Worm (Caenorhabditis elegans): ENCODE data around the gene Y39H10A.1.
A peak's percentile ranks its signal among the peaks of the same experiment; 100 is the strongest.

The Y39H10A.1 gene

DNA sequence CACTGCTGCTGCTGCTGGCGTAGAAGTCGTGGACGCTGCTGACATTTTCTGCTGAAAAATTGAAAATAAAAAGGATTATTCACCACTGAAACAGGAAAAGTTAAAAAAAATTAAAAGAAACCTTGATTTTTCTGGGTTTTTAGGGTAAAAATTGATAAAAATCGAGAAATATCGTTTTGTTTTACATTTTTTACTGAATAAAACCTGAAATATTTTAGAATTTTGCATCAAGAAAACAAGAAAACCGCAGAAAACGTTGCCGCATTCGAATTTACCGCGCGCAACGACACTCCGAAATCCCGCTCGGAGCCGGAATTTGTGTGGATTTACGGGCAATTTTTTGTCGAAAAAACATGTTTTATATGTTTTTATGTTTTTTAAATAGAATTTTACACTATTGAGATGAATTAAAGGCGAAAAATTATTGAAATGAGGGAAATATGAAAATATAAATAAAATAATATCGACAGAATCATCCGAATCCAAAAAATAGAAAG lies 7.5 kb upstream of the Y39H10A.1 start, which contains the start of gene chk-1 (continued):
- peak; percentile 77 for TF ChIP-seq nhr-71 (tag; optimal IDR thresholded peaks at IDR 0.05)
- no peak for TF ChIP-seq zag-1 (tag; optimal IDR thresholded peaks at IDR 0.05)
- no peak for TF ChIP-seq ceh-90 (tag; optimal IDR thresholded peaks at IDR 0.05)
- peak in 1 of 2 experiments; percentile 60 for TF ChIP-seq mdl-1 (tag; optimal IDR thresholded peaks at IDR 0.05)
- peak; percentile 67 for TF ChIP-seq C16A3.4 (tag; optimal IDR thresholded peaks at IDR 0.05)
- TF ChIP-seq nhr-90 (tag; optimal IDR thresholded peaks at IDR 0.05; ENCODE audit: poor library complexity), result peak; percentile 48
- TF ChIP-seq lin-39 (tag; optimal IDR thresholded peaks at IDR 0.05), result peak; percentile 40
- peak; percentile 66 to 83 for TF ChIP-seq lsy-2 (tag; optimal IDR thresholded peaks at IDR 0.05)
- TF ChIP-seq vab-15 (tag; optimal IDR thresholded peaks at IDR 0.05), result no peak
- TF ChIP-seq F16B12.6 (tag; optimal IDR thresholded peaks at IDR 0.05), result peak; percentile 43
- no peak for TF ChIP-seq sptf-1 (tag; optimal IDR thresholded peaks at IDR 0.05)
- no peak for TF ChIP-seq alr-1 (tag; optimal IDR thresholded peaks at IDR 0.05; ENCODE audit: borderline replicate concordance)
- no peak for TF ChIP-seq fkh-4 (tag; optimal IDR thresholded peaks at IDR 0.05; ENCODE audit: borderline replicate concordance)
- TF ChIP-seq elt-3 (tag; optimal IDR thresholded peaks at IDR 0.05), result peak in 3 of 6 experiments; percentile 15 to 70 (median 28)
- TF ChIP-seq skn-1 (tag; optimal IDR thresholded peaks at IDR 0.05), result peak; percentile 88
- TF ChIP-seq fkh-10 (GFP tag; optimal IDR thresholded peaks at IDR 0.05), result peak; percentile 12
- TF ChIP-seq unc-86 (tag; optimal IDR thresholded peaks at IDR 0.05), result peak; percentile 26
- no peak for TF ChIP-seq pqm-1 (tag; optimal IDR thresholded peaks at IDR 0.05)
- TF ChIP-seq fkh-8 (tag; optimal IDR thresholded peaks at IDR 0.05), result peak; percentile 69
- no peak for TF ChIP-seq unc-98 (GFP tag; IDR thresholded peaks at IDR 0.05)
- TF ChIP-seq Y116A8C.19 (tag; optimal IDR thresholded peaks at IDR 0.05; ENCODE audit: borderline replicate concordance), result no peak
- TF ChIP-seq unc-30 (tag; optimal IDR thresholded peaks at IDR 0.05), result no peak
- peak; percentile 47 for TF ChIP-seq unc-130 (tag; optimal IDR thresholded peaks at IDR 0.05)
- peak; percentile 32 for TF ChIP-seq lin-13 (GFP tag; optimal IDR thresholded peaks at IDR 0.05)
- no peak for TF ChIP-seq egl-27 (tag; optimal IDR thresholded peaks at IDR 0.05)
- TF ChIP-seq irx-1 (tag; optimal IDR thresholded peaks at IDR 0.05), result peak; percentile 21
- no peak for TF ChIP-seq ceh-88 (GFP tag; IDR thresholded peaks at IDR 0.05)
- TF ChIP-seq dpl-1 (GFP tag; optimal IDR thresholded peaks at IDR 0.05), result peak; percentile 92 to 96 (median 94)
- peak; percentile 16 for TF ChIP-seq ceh-8 (GFP tag; optimal IDR thresholded peaks at IDR 0.05)
- peak in 1 of 2 experiments; percentile 29 for TF ChIP-seq ztf-11 (tag; optimal IDR thresholded peaks at IDR 0.05)
- TF ChIP-seq mep-1 (tag; optimal IDR thresholded peaks at IDR 0.05), result peak; percentile 87
- peak; percentile 60 for TF ChIP-seq tbx-2 (tag; optimal IDR thresholded peaks at IDR 0.05)
- no peak for TF ChIP-seq unc-62 (GFP tag; optimal IDR thresholded peaks at IDR 0.05)
- TF ChIP-seq ztf-4 (tag; optimal IDR thresholded peaks at IDR 0.05), result no peak
- TF ChIP-seq grh-1 (GFP tag; IDR thresholded peaks at IDR 0.05), result peak; percentile 12; the same call in 1 of the 2 replicates
- no peak for TF ChIP-seq elt-2 (tag; optimal IDR thresholded peaks at IDR 0.05)
- TF ChIP-seq rnt-1 (tag; optimal IDR thresholded peaks at IDR 0.05), result peak; percentile 82
- TF ChIP-seq zip-4 (GFP tag; optimal IDR thresholded peaks at IDR 0.05), result no peak
- TF ChIP-seq swsn-7 (tag; optimal IDR thresholded peaks at IDR 0.05), result peak; percentile 71
- peak; percentile 22 for TF ChIP-seq nhr-77 (tag; optimal IDR thresholded peaks at IDR 0.05)
- peak; percentile 25 for TF ChIP-seq isw-1 (GFP tag; IDR thresholded peaks at IDR 0.05)
- no peak for TF ChIP-seq sox-4 (tag; optimal IDR thresholded peaks at IDR 0.05)
- peak; percentile 61 for TF ChIP-seq blmp-1 (tag; optimal IDR thresholded peaks at IDR 0.05)
- TF ChIP-seq fos-1 (tag; optimal IDR thresholded peaks at IDR 0.05), result no peak
- TF ChIP-seq nhr-12 (tag; optimal IDR thresholded peaks at IDR 0.05), result no peak
- peak; percentile 58 for TF ChIP-seq snpc-4 (tag; optimal IDR thresholded peaks at IDR 0.05)
- TF ChIP-seq efl-3 (GFP tag; optimal IDR thresholded peaks at IDR 0.05), result no peak
- TF ChIP-seq snu-23 (GFP tag; optimal IDR thresholded peaks at IDR 0.05), result peak; percentile 76
- TF ChIP-seq ama-1 (optimal IDR thresholded peaks at IDR 0.05), result no peak
- TF ChIP-seq dsc-1 (tag; optimal IDR thresholded peaks at IDR 0.05), result peak; percentile 48

Measured in whole organism, L1 larva.